Fruit fly (Drosophila melanogaster) S2 (cell line): ENCODE data around the gene CG16964.

Experiments used
- CG8478 ChIP-seq: fragments of >200 bp; optimal IDR thresholded peaks from 2 replicates; lab custom pipeline; 2018
- CTCF ChIP-seq, 2 experiments: fragments of >200 bp; optimal IDR thresholded peaks; 2 replicates each; lab custom pipeline; 2018

dm6 chr2L:11969424-11969823 is 21.7 kb downstream of the CG16964 start:
- TF ChIP-seq CG8478 (lab: Kevin White, UChicago) (no peak), CTCF (optimal IDR thresholded peaks at IDR 0.05; lab: Kevin White, UChicago) (no peak)
